Worm (Caenorhabditis elegans): Measurements from ENCODE around the gene txt-5.

The txt-5 gene

ce11 chrV:7852078-7852477 lies 15.1 kb upstream of the txt-5 start:
- TF ChIP-seq lin-15B (tag; optimal IDR thresholded peaks at IDR 0.05) (no peak), pqm-1 (tag; optimal IDR thresholded peaks at IDR 0.05) (no peak)

ce11 chrV:7848251-7848650 lies 11.3 kb upstream of the txt-5 start:
- TF ChIP-seq nhr-43 (tag; optimal IDR thresholded peaks at IDR 0.05; ENCODE audit: poor library complexity, severe bottlenecking), result no peak
- no peak for TF ChIP-seq tbx-2 (tag; optimal IDR thresholded peaks at IDR 0.05)
- TF ChIP-seq ama-1 (optimal IDR thresholded peaks at IDR 0.05), result peak; percentile 8
- TF ChIP-seq egl-5 (tag; optimal IDR thresholded peaks at IDR 0.05), result no peak
- TF ChIP-seq nhr-23 (tag; optimal IDR thresholded peaks at IDR 0.05), result peak; percentile 15
- peak; percentile 38 for TF ChIP-seq hmg-11 (tag; optimal IDR thresholded peaks at IDR 0.05)
- TF ChIP-seq pha-4 (tag; optimal IDR thresholded peaks at IDR 0.05), result peak; percentile 45
- TF ChIP-seq elt-2 (tag; optimal IDR thresholded peaks at IDR 0.05), result peak; percentile 31
- no peak for TF ChIP-seq ceh-9 (tag; optimal IDR thresholded peaks at IDR 0.05)

ce11 chrV:7847687-7848086 lies 10.8 kb upstream of the txt-5 start:
- TF ChIP-seq pha-4 (tag; optimal IDR thresholded peaks at IDR 0.05), result peak; percentile 88
- TF ChIP-seq egl-27 (tag; optimal IDR thresholded peaks at IDR 0.05), result no peak
- TF ChIP-seq fkh-2 (tag; optimal IDR thresholded peaks at IDR 0.05), result no peak
- TF ChIP-seq nhr-67 (tag; optimal IDR thresholded peaks at IDR 0.05), result no peak
- TF ChIP-seq lin-39 (tag; optimal IDR thresholded peaks at IDR 0.05), result peak; percentile 32
- TF ChIP-seq lin-15B (tag; optimal IDR thresholded peaks at IDR 0.05), result no peak
- TF ChIP-seq zag-1 (tag; optimal IDR thresholded peaks at IDR 0.05), result no peak

- no peak for TF ChIP-seq unc-39 (tag; optimal IDR thresholded peaks at IDR 0.05)
- no peak for TF ChIP-seq ceh-16 (tag; optimal IDR thresholded peaks at IDR 0.05)
- TF ChIP-seq daf-12 (tag; optimal IDR thresholded peaks at IDR 0.05), result no peak
- TF ChIP-seq egl-5 (tag; optimal IDR thresholded peaks at IDR 0.05), result no peak
- no peak for TF ChIP-seq nfya-1 (tag; optimal IDR thresholded peaks at IDR 0.05; ENCODE audit: insufficient read depth)
- TF ChIP-seq ama-1 (optimal IDR thresholded peaks at IDR 0.05), result no peak
- no peak for TF ChIP-seq nhr-23 (tag; optimal IDR thresholded peaks at IDR 0.05)
- TF ChIP-seq fkh-10 (GFP tag; optimal IDR thresholded peaks at IDR 0.05), result no peak
- TF ChIP-seq hmg-11 (tag; optimal IDR thresholded peaks at IDR 0.05), result no peak
- TF ChIP-seq elt-2 (tag; optimal IDR thresholded peaks at IDR 0.05), result no peak
Measured at ce11 chrV:7847170-7847569, 10.2 kb upstream of the txt-5 start, which contains the start of gene memo-1. memo-1 (minus strand) TSS chrV:7847171.

ce11 chrV:7842228-7842627 lies 5.3 kb upstream of the txt-5 start, which contains the start of gene grd-8:
grd-8 (plus strand) TSS chrV:7842528.
- TF ChIP-seq sea-2 (GFP tag; optimal IDR thresholded peaks at IDR 0.05) (no peak), egl-27 (tag; optimal IDR thresholded peaks at IDR 0.05) (no peak), nhr-23 (tag; optimal IDR thresholded peaks at IDR 0.05) (no peak), fkh-10 (GFP tag; optimal IDR thresholded peaks at IDR 0.05) (no peak), ZK546.5 (tag; optimal IDR thresholded peaks at IDR 0.05) (no peak), jun-1 (tag; optimal IDR thresholded peaks at IDR 0.05) (no peak), pha-4 (tag; optimal IDR thresholded peaks at IDR 0.05) (no peak), nhr-77 (tag; optimal IDR thresholded peaks at IDR 0.05) (no peak), hmg-11 (tag; optimal IDR thresholded peaks at IDR 0.05) (no peak)

- TF ChIP-seq fkh-10 (GFP tag; optimal IDR thresholded peaks at IDR 0.05) (no peak), nhr-25 (tag; optimal IDR thresholded peaks at IDR 0.05) (no peak), nfya-1 (tag; optimal IDR thresholded peaks at IDR 0.05; ENCODE audit: insufficient read depth) (no peak), hmg-11 (tag; optimal IDR thresholded peaks at IDR 0.05) (no peak), ceh-28 (tag; optimal IDR thresholded peaks at IDR 0.05) (no peak), pha-4 (tag; optimal IDR thresholded peaks at IDR 0.05) (peak; percentile 78)
Measured at ce11 chrV:7839485-7839884, 2.6 kb upstream of the txt-5 start, which contains the start of gene C37C3.12. C37C3.12 (minus strand) TSS chrV:7839585.

- TF ChIP-seq sea-2 (GFP tag; optimal IDR thresholded peaks at IDR 0.05), result no peak
- peak; percentile 50 for TF ChIP-seq pha-4 (tag; optimal IDR thresholded peaks at IDR 0.05)
- no peak for TF ChIP-seq elt-2 (tag; optimal IDR thresholded peaks at IDR 0.05)
- no peak for TF ChIP-seq nhr-67 (tag; optimal IDR thresholded peaks at IDR 0.05)
Measured at ce11 chrV:7837809-7838208, 875 bp upstream of the txt-5 start, which contains the start of gene ttr-33. ttr-33 (minus strand) TSS chrV:7837909.

All from whole organism, L3 larva.